Fruit fly (Drosophila melanogaster): ENCODE measurements around the gene CG5080.

The CG5080 gene

dm6 chr2L:1199166-1199565 lies 35.5 kb upstream of the CG5080 start, which contains the start of the genes CG5139 and CG43348:
Gene CG5139, minus strand, starts transcription at chr2L:1199266.
Gene CG43348, plus strand, starts transcription at chr2L:1199412.
- no peak for TF ChIP-seq CG12605 (GFP tag; IDR thresholded peaks at IDR 0.05)
- TF ChIP-seq gl (tag; optimal IDR thresholded peaks at IDR 0.05), result no peak

dm6 chr2L:1185642-1186497 lies 22.2 kb upstream of the CG5080 start, which contains the start of gene CG5001:
Gene CG5001, plus strand, starts transcription at chr2L:1185757.
- TF ChIP-seq CG14655 (GFP tag; optimal IDR thresholded peaks at IDR 0.05) (no peak), Ets98B (GFP tag; IDR thresholded peaks at IDR 0.05) (peak; percentile 91), Pif1A (GFP tag; optimal IDR thresholded peaks at IDR 0.05) (no peak), Pif1B (GFP tag; optimal IDR thresholded peaks at IDR 0.05) (no peak), CG4496 (GFP tag; IDR thresholded peaks at IDR 0.05) (peak; percentile 92), Snoo (tag; optimal IDR thresholded peaks at IDR 0.05) (peak; percentile 64), EcR (GFP tag; optimal IDR thresholded peaks at IDR 0.05) (peak; percentile 72), D1 (tag; optimal IDR thresholded peaks at IDR 0.05) (no peak), CG8301 (tag; optimal IDR thresholded peaks at IDR 0.05) (peak; percentile 84), gl (tag; optimal IDR thresholded peaks at IDR 0.05) (peak; percentile 32), CG13204 (GFP tag; optimal IDR thresholded peaks at IDR 0.05) (no peak), CG10348 (GFP tag; IDR thresholded peaks at IDR 0.05) (no peak), CG32121 (GFP tag; IDR thresholded peaks at IDR 0.05) (peak; percentile 87), fd96Ca (GFP tag; IDR thresholded peaks at IDR 0.05) (peak; percentile 60; the same call in 1 of the 3 replicates), CG17806 (tag; optimal IDR thresholded peaks at IDR 0.05) (peak; percentile 83), CG8159 (tag; optimal IDR thresholded peaks at IDR 0.05) (peak; percentile 83), CG12605 (GFP tag; IDR thresholded peaks at IDR 0.05) (peak; percentile 84), rn (GFP tag; IDR thresholded peaks at IDR 0.05) (no peak), CG15710 (tag; optimal IDR thresholded peaks at IDR 0.05) (peak; percentile 74), CG9948 (tag; optimal IDR thresholded peaks at IDR 0.05) (peak; percentile 73), CG34367 (tag; optimal IDR thresholded peaks at IDR 0.05) (peak; percentile 57)

- TF ChIP-seq CG32121 (GFP tag; IDR thresholded peaks at IDR 0.05) (0 out of 2 replicates have a peak, but pooled peaks have one; percentile 12), CG17806 (tag; optimal IDR thresholded peaks at IDR 0.05) (no peak), fd96Ca (GFP tag; IDR thresholded peaks at IDR 0.05) (no peak), CG4496 (GFP tag; IDR thresholded peaks at IDR 0.05) (no peak), CG34367 (tag; optimal IDR thresholded peaks at IDR 0.05) (no peak), Pif1A (GFP tag; optimal IDR thresholded peaks at IDR 0.05) (no peak), EcR (GFP tag; optimal IDR thresholded peaks at IDR 0.05) (peak; percentile 37), Ets98B (GFP tag; IDR thresholded peaks at IDR 0.05) (no peak), CG10348 (GFP tag; IDR thresholded peaks at IDR 0.05) (no peak)
Observed at dm6 chr2L:1183799-1184198, 20.1 kb upstream of the CG5080 start, which contains the start of the genes CG5126 and Tgt. Gene CG5126, minus strand, starts transcription at chr2L:1184020. Gene Tgt, plus strand, starts transcription at chr2L:1184065.

dm6 chr2L:1177522-1177921 lies 13.8 kb upstream of the CG5080 start, which contains the start of gene CG4896:
Gene CG4896, plus strand, starts transcription at chr2L:1177690.
- TF ChIP-seq Ets98B (GFP tag; IDR thresholded peaks at IDR 0.05) (peak; percentile 48), rn (GFP tag; IDR thresholded peaks at IDR 0.05) (no peak), CG4496 (GFP tag; IDR thresholded peaks at IDR 0.05) (peak; percentile 68), CG15710 (tag; optimal IDR thresholded peaks at IDR 0.05) (peak; percentile 21), gl (tag; optimal IDR thresholded peaks at IDR 0.05) (peak; percentile 14)

- TF ChIP-seq Ets98B (GFP tag; IDR thresholded peaks at IDR 0.05) (peak; percentile 55), Pif1A (GFP tag; optimal IDR thresholded peaks at IDR 0.05) (no peak), gl (tag; optimal IDR thresholded peaks at IDR 0.05) (no peak), CG13204 (GFP tag; optimal IDR thresholded peaks at IDR 0.05) (no peak), CG8159 (tag; optimal IDR thresholded peaks at IDR 0.05) (peak; percentile 73), Pif1B (GFP tag; optimal IDR thresholded peaks at IDR 0.05) (no peak), CG8301 (tag; optimal IDR thresholded peaks at IDR 0.05) (no peak), fd96Ca (GFP tag; IDR thresholded peaks at IDR 0.05) (peak; percentile 26; the same call in 1 of the 3 replicates), CG10348 (GFP tag; IDR thresholded peaks at IDR 0.05) (no peak), CG4496 (GFP tag; IDR thresholded peaks at IDR 0.05) (peak; percentile 74), CG32121 (GFP tag; IDR thresholded peaks at IDR 0.05) (0 out of 2 replicates have a peak, but pooled peaks have one; percentile 16), EcR (GFP tag; optimal IDR thresholded peaks at IDR 0.05) (peak; percentile 84), CG15710 (tag; optimal IDR thresholded peaks at IDR 0.05) (peak; percentile 80), rn (GFP tag; IDR thresholded peaks at IDR 0.05) (peak; percentile 49; the same call in 1 of the 2 replicates), Snoo (tag; optimal IDR thresholded peaks at IDR 0.05) (peak; percentile 70), CG14655 (GFP tag; optimal IDR thresholded peaks at IDR 0.05) (no peak), CG9948 (tag; optimal IDR thresholded peaks at IDR 0.05) (peak; percentile 59), CG34367 (tag; optimal IDR thresholded peaks at IDR 0.05) (no peak), CG17806 (tag; optimal IDR thresholded peaks at IDR 0.05) (peak; percentile 63), D1 (tag; optimal IDR thresholded peaks at IDR 0.05) (no peak)
Observed at dm6 chr2L:1172704-1173107, 9.0 kb upstream of the CG5080 start, which contains the start of the genes Charon and CG4887. Gene Charon, minus strand, starts transcription at chr2L:1172805. Gene CG4887, plus strand, starts transcription at chr2L:1173009.
